Worm (Caenorhabditis elegans): ENCODE results near the gene srw-42.

- TF ChIP-seq tra-4 (tag; optimal IDR thresholded peaks at IDR 0.05) (no peak), ama-1 (optimal IDR thresholded peaks at IDR 0.05) (no peak), ets-7 (tag; optimal IDR thresholded peaks at IDR 0.05) (no peak), tbx-11 (GFP tag; IDR thresholded peaks at IDR 0.05) (no peak), tbx-37 (GFP tag; conservative IDR thresholded peaks at IDR 0.05) (no peak), aly-1 (tag; optimal IDR thresholded peaks at IDR 0.05) (no peak), ceh-13 (GFP tag; optimal IDR thresholded peaks at IDR 0.05) (no peak), hnd-1 (tag; optimal IDR thresholded peaks at IDR 0.05) (no peak), hmg-4 (GFP tag; optimal IDR thresholded peaks at IDR 0.05) (no peak), hmbx-1 (tag; optimal IDR thresholded peaks at IDR 0.05) (no peak), flt-1 (GFP tag; IDR thresholded peaks at IDR 0.05) (no peak), B0310.2 (tag; optimal IDR thresholded peaks at IDR 0.05) (no peak)
Observed at ce11 chrV:16724574-16724973, 30.9 kb upstream of the srw-42 start.
